Fruit fly (Drosophila melanogaster): ENCODE measurements around the gene beat-Va.

Gene beat-Va

DNA sequence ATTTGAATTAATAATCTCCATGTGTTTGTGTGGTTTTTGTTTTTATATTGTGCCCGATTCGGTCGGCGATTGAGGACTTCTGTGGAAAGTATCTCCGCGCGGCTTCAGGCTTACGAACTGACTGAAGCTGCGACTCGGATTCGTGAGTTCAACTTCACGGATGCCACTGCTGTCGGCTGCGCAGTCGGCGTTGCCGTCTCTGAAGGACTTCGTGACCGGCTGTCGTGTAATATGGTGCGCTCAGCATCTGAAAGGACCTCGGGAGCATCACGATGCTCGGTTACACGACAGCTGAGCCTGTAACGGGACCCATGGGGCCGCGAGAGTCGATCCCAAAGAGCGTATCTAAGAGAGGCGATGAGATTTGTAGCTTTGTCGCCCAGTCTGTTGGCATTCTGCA is at the start of gene beat-Va:
Gene beat-Va (minus strand): TSS at position 107 of the 400 bp plus-strand sequence.
- TF ChIP-seq CG10348 (GFP tag; IDR thresholded peaks at IDR 0.05) (no peak), CG12605 (GFP tag; IDR thresholded peaks at IDR 0.05) (no peak), Ets98B (GFP tag; IDR thresholded peaks at IDR 0.05) (no peak), CG13204 (GFP tag; optimal IDR thresholded peaks at IDR 0.05) (no peak), rn (GFP tag; IDR thresholded peaks at IDR 0.05) (no peak), Snoo (tag; optimal IDR thresholded peaks at IDR 0.05) (no peak), gl (tag; optimal IDR thresholded peaks at IDR 0.05) (no peak), CG4496 (GFP tag; IDR thresholded peaks at IDR 0.05) (no peak), Pif1B (GFP tag; optimal IDR thresholded peaks at IDR 0.05) (no peak), CG32121 (GFP tag; IDR thresholded peaks at IDR 0.05) (no peak), D1 (tag; optimal IDR thresholded peaks at IDR 0.05) (no peak), CG15710 (tag; optimal IDR thresholded peaks at IDR 0.05) (no peak), CG17806 (tag; optimal IDR thresholded peaks at IDR 0.05) (no peak), EcR (GFP tag; optimal IDR thresholded peaks at IDR 0.05) (no peak), Pif1A (GFP tag; optimal IDR thresholded peaks at IDR 0.05) (no peak), CG8301 (tag; optimal IDR thresholded peaks at IDR 0.05) (no peak), CG9948 (tag; optimal IDR thresholded peaks at IDR 0.05) (no peak)

DNA sequence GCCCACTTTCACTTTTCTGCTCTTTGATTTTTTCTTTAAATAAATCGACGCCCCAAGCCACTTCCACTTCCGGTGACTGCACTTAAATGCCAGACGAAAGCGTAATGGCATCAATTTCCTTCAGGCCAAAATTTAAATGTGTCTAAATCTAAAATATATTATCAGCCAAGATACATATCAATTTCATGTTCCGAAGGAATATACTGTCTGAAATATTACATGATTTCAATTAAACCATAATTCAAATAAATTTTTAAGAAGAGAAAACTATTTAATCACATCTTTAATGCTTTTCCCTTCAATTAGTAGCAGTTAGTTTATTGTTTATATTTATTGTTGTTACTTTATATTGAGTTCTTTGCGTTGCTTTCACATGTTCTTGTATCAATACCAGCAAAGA is 43.4 kb upstream of the beat-Va start, which contains the start of gene d-cup:
Gene d-cup (plus strand): TSS at position 301 of the 400 bp plus-strand sequence.
- TF ChIP-seq Snoo (tag; optimal IDR thresholded peaks at IDR 0.05) (no peak), D1 (tag; optimal IDR thresholded peaks at IDR 0.05) (no peak), gl (tag; optimal IDR thresholded peaks at IDR 0.05) (no peak), Pif1A (GFP tag; optimal IDR thresholded peaks at IDR 0.05) (no peak), CG8159 (tag; optimal IDR thresholded peaks at IDR 0.05) (no peak), Ets98B (GFP tag; IDR thresholded peaks at IDR 0.05) (no peak), CG32121 (GFP tag; IDR thresholded peaks at IDR 0.05) (no peak), CG8301 (tag; optimal IDR thresholded peaks at IDR 0.05) (no peak), CG4496 (GFP tag; IDR thresholded peaks at IDR 0.05) (no peak), CG17806 (tag; optimal IDR thresholded peaks at IDR 0.05) (no peak), Pif1B (GFP tag; optimal IDR thresholded peaks at IDR 0.05) (no peak), fd96Ca (GFP tag; IDR thresholded peaks at IDR 0.05) (no peak), CG10348 (GFP tag; IDR thresholded peaks at IDR 0.05) (no peak), EcR (GFP tag; optimal IDR thresholded peaks at IDR 0.05) (no peak), CG34367 (tag; optimal IDR thresholded peaks at IDR 0.05) (no peak), CG14655 (GFP tag; optimal IDR thresholded peaks at IDR 0.05) (no peak), CG12605 (GFP tag; IDR thresholded peaks at IDR 0.05) (no peak), CG13204 (GFP tag; optimal IDR thresholded peaks at IDR 0.05) (no peak), CG15710 (tag; optimal IDR thresholded peaks at IDR 0.05) (no peak), rn (GFP tag; IDR thresholded peaks at IDR 0.05) (no peak)

DNA sequence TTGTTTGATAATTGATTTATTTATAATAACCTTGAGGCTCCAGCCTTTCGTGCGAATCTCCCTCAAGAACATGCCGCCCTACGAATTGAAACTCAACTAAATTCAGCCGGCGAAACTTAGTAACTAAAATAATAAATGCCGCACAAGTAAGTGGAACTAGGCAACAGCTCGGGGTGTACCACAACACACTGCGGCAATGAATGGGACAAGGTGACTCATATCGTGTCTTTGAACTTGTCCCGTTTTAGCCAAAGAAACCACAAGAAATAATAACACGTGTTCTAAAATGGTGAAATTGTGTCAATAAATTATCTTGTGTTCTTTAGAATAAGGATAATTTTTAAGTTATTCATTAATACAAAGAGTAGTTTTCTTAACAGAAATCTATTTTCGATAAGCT is 10.9 kb upstream of the beat-Va start, which contains the start of gene CG10126:
Gene CG10126 (minus strand): TSS at position 101 of the 400 bp plus-strand sequence.
- no peak for TF ChIP-seq CG15710 (tag; optimal IDR thresholded peaks at IDR 0.05)
- no peak for TF ChIP-seq EcR (GFP tag; optimal IDR thresholded peaks at IDR 0.05)
- TF ChIP-seq CG8159 (tag; optimal IDR thresholded peaks at IDR 0.05): no peak
- TF ChIP-seq CG13204 (GFP tag; optimal IDR thresholded peaks at IDR 0.05): no peak
- no peak for TF ChIP-seq CG17806 (tag; optimal IDR thresholded peaks at IDR 0.05)
- no peak for TF ChIP-seq CG12605 (GFP tag; IDR thresholded peaks at IDR 0.05)

DNA sequence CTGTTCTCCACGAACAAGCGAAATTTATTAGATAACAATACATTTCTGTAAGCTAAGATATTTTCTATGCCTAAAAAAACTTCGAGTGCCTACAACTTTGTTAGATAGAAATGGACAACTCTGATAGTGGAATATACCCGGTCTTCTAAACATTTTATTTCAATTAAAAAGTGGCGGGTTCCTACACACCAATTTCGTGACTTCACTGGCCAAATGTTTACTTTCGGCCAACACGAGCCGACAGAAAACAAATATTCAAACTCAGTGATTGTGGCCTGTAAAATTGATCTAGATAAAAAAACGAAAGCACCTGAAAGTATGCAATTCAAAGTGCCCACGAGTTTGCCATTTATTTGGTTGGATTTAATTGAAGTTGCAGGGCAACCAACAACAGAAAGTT is 9.9 kb upstream of the beat-Va start:
- no peak for TF ChIP-seq CG17806 (tag; optimal IDR thresholded peaks at IDR 0.05)
- TF ChIP-seq rn (GFP tag; IDR thresholded peaks at IDR 0.05): no peak
- no peak for TF ChIP-seq CG34367 (tag; optimal IDR thresholded peaks at IDR 0.05)
- TF ChIP-seq CG9948 (tag; optimal IDR thresholded peaks at IDR 0.05): no peak
- TF ChIP-seq CG10348 (GFP tag; IDR thresholded peaks at IDR 0.05): no peak
- no peak for TF ChIP-seq EcR (GFP tag; optimal IDR thresholded peaks at IDR 0.05)
- no peak for TF ChIP-seq fd96Ca (GFP tag; IDR thresholded peaks at IDR 0.05)
- TF ChIP-seq Pif1A (GFP tag; optimal IDR thresholded peaks at IDR 0.05): no peak
- TF ChIP-seq CG14655 (GFP tag; optimal IDR thresholded peaks at IDR 0.05): no peak
- no peak for TF ChIP-seq CG13204 (GFP tag; optimal IDR thresholded peaks at IDR 0.05)
- no peak for TF ChIP-seq CG8159 (tag; optimal IDR thresholded peaks at IDR 0.05)
- TF ChIP-seq gl (tag; optimal IDR thresholded peaks at IDR 0.05): no peak
- TF ChIP-seq CG4496 (GFP tag; IDR thresholded peaks at IDR 0.05): no peak

DNA sequence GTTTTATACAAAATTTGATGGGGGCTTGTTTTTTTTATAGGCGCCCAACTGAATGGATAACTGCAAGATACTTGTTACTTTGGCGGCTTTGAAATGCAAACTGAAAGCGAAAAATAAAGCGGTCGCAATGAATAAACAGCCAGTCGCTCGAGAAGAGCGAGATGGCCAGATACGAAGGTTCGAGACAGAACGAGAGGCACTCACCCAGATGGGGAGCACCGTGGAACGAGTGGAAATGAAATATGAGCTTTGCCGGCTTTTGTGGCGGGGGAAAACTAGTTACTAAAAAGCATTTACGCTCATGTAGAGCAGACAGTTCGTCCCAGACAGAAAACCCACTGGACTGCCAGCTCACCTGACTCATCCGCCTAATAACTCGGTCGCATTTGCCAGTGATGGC is 9.3 kb upstream of the beat-Va start:
- TF ChIP-seq Pif1A (GFP tag; optimal IDR thresholded peaks at IDR 0.05) (no peak), CG10348 (GFP tag; IDR thresholded peaks at IDR 0.05) (no peak), fd96Ca (GFP tag; IDR thresholded peaks at IDR 0.05) (peak; percentile 12; the same call in 1 of the 3 replicates), rn (GFP tag; IDR thresholded peaks at IDR 0.05) (no peak), CG34367 (tag; optimal IDR thresholded peaks at IDR 0.05) (no peak), CG4496 (GFP tag; IDR thresholded peaks at IDR 0.05) (peak; percentile 55; the same call in 1 of the 3 replicates)

DNA sequence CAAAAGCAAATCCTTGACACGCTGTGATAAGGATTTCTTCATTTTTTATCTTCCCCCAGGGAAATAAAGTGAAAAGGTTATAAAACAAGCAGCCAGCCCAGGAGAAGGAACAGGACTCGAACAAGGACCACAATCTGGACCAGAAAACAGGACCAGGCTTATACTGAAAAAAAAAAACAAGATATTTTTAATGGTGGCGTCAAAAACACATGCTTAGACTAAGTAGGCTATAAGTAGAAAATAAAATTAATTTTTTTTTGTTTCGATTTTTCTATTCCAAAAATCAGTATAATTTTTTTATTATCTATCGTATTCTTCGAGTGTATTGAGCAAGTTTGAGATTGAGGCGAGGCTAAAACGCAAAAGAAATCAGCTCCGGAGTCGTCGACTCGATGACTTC is 20.4 kb downstream of the beat-Va start:
- TF ChIP-seq rn (GFP tag; IDR thresholded peaks at IDR 0.05) (no peak), gl (tag; optimal IDR thresholded peaks at IDR 0.05) (no peak), CG10348 (GFP tag; IDR thresholded peaks at IDR 0.05) (no peak), CG8301 (tag; optimal IDR thresholded peaks at IDR 0.05) (no peak), CG9948 (tag; optimal IDR thresholded peaks at IDR 0.05) (no peak), Pif1B (GFP tag; optimal IDR thresholded peaks at IDR 0.05) (no peak), CG17806 (tag; optimal IDR thresholded peaks at IDR 0.05) (no peak), CG14655 (GFP tag; optimal IDR thresholded peaks at IDR 0.05) (no peak), CG12605 (GFP tag; IDR thresholded peaks at IDR 0.05) (no peak), CG32121 (GFP tag; IDR thresholded peaks at IDR 0.05) (no peak), EcR (GFP tag; optimal IDR thresholded peaks at IDR 0.05) (no peak), Snoo (tag; optimal IDR thresholded peaks at IDR 0.05) (no peak), CG8159 (tag; optimal IDR thresholded peaks at IDR 0.05) (no peak), CG4496 (GFP tag; IDR thresholded peaks at IDR 0.05) (no peak), fd96Ca (GFP tag; IDR thresholded peaks at IDR 0.05) (no peak)

All from whole organism, pupa.